Fruit fly (Drosophila melanogaster) whole organism, wandering third instar larva: ENCODE data around the gene CG11811.
A peak's percentile ranks its signal among the peaks of the same experiment; 100 is the strongest.

ENCODE experiments used
- CG32264 ChIP-seq: fragments of 200-800 bp; sonication (Bioruptor generic); optimal IDR thresholded peaks from 2 replicates; lab custom pipeline; 2016; ENCODE audit warnings: missing biosample characterization, missing genetic modification characterization
- CG9705 ChIP-seq: fragments of 200-800 bp; sonication (Bioruptor generic); optimal IDR thresholded peaks from 2 replicates; lab custom pipeline; 2018; ENCODE audit warnings: missing biosample characterization, mild to moderate bottlenecking, missing genetic modification characterization
- CrebA ChIP-seq: fragments of 200-800 bp; sonication (Bioruptor generic); optimal IDR thresholded peaks from 2 replicates; lab custom pipeline; 2016; ENCODE audit warnings: missing biosample characterization, mild to moderate bottlenecking, missing genetic modification characterization, borderline replicate concordance
- Dfd ChIP-seq: fragments of >200 bp; optimal IDR thresholded peaks from 2 replicates; lab custom pipeline; 2017; ENCODE audit warnings: missing biosample characterization, missing genetic modification characterization
- Dif ChIP-seq: fragments of 200-275, 200-300 bp; sonication (Bioruptor generic); optimal IDR thresholded peaks from 2 replicates; lab custom pipeline; 2018; ENCODE audit warnings: missing biosample characterization, missing genetic modification characterization; ENCODE audit not compliant: partially characterized antibody
- GATAd ChIP-seq: sonication (Bioruptor generic); optimal IDR thresholded peaks from 2 replicates; lab custom pipeline; 2016; ENCODE audit warnings: missing biosample characterization, missing genetic modification characterization
- HLH106 ChIP-seq: fragments of 200-800 bp; optimal IDR thresholded peaks from 3 replicates; lab custom pipeline; 2019; ENCODE audit warnings: missing biosample characterization, mild to moderate bottlenecking, missing genetic modification characterization, moderate library complexity
- Hnf4 ChIP-seq: fragments of 200-800 bp; sonication (Bioruptor generic); optimal IDR thresholded peaks from 2 replicates; lab custom pipeline; 2016; ENCODE audit warnings: missing biosample characterization, mild to moderate bottlenecking, missing genetic modification characterization
- Hr78 ChIP-seq: fragments of >200 bp; optimal IDR thresholded peaks from 2 replicates; lab custom pipeline; 2017; ENCODE audit warnings: missing biosample characterization, missing genetic modification characterization
- Hr83 ChIP-seq: fragments of 200-300 bp; sonication (Bioruptor generic); optimal IDR thresholded peaks from 2 replicates; lab custom pipeline; 2016; ENCODE audit warnings: missing biosample characterization, mild to moderate bottlenecking, missing genetic modification characterization, moderate library complexity; ENCODE audit not compliant: poor library complexity, severe bottlenecking
- Jra ChIP-seq: sonication (Bioruptor generic); optimal IDR thresholded peaks from 2 replicates; lab custom pipeline; 2016; ENCODE audit warnings: missing biosample characterization, missing genetic modification characterization
- Mio ChIP-seq: sonication (Bioruptor generic); optimal IDR thresholded peaks from 2 replicates; lab custom pipeline; 2016; ENCODE audit warnings: missing biosample characterization, missing genetic modification characterization
- Myc ChIP-seq: fragments of >200 bp; optimal IDR thresholded peaks from 2 replicates; lab custom pipeline; 2017
- N ChIP-seq: fragments of >200 bp; optimal IDR thresholded peaks from 2 replicates; lab custom pipeline; 2018; ENCODE audit warnings: missing biosample characterization, missing external identifiers, missing genetic modification characterization
- OdsH ChIP-seq: fragments of 200-800 bp; sonication (Bioruptor generic); optimal IDR thresholded peaks from 2 replicates; lab custom pipeline; 2016; ENCODE audit warnings: missing biosample characterization, mild to moderate bottlenecking, missing genetic modification characterization
- Rel ChIP-seq, 2 experiments: fragments of 200-800 bp; sonication (Bioruptor generic) in 1 of 2; optimal IDR thresholded peaks; 2 replicates in 1 of 2; 3 replicates in 1 of 2; lab custom pipeline; 2016 to 2019; ENCODE audit warnings: mild to moderate bottlenecking in 2 of 2, missing biosample characterization in 2 of 2, missing genetic modification characterization in 2 of 2, moderate library complexity in 1 of 2
- Sp1 ChIP-seq: fragments of 200-800 bp; sonication (Bioruptor generic); optimal IDR thresholded peaks from 3 replicates; lab custom pipeline; 2019; ENCODE audit warnings: missing biosample characterization, mild to moderate bottlenecking, missing genetic modification characterization, moderate library complexity
- Vsx2 ChIP-seq: fragments of 200-300, 225-300 bp; sonication (Bioruptor generic); optimal IDR thresholded peaks from 2 replicates; lab custom pipeline; 2018; ENCODE audit warnings: missing biosample characterization, missing genetic modification characterization; ENCODE audit not compliant: partially characterized antibody
- br ChIP-seq: fragments of 200-800 bp; sonication (Bioruptor generic); optimal IDR thresholded peaks from 2 replicates; lab custom pipeline; 2016; ENCODE audit warnings: missing biosample characterization, missing genetic modification characterization
- brk ChIP-seq: fragments of 200-800 bp; sonication (Bioruptor generic); optimal IDR thresholded peaks from 2 replicates; lab custom pipeline; 2016; ENCODE audit warnings: missing biosample characterization, mild to moderate bottlenecking, missing genetic modification characterization
- dl ChIP-seq, 2 experiments: fragments of 175-275, 200-275 bp in 1 of 2; fragments of 200-275 bp in 1 of 2; sonication (Bioruptor generic); optimal IDR thresholded peaks; lab custom pipeline; 2018; ENCODE audit warnings: mild to moderate bottlenecking in 2 of 2, missing biosample characterization in 2 of 2, missing genetic modification characterization in 2 of 2, moderate library complexity in 2 of 2; ENCODE audit not compliant: partially characterized antibody in 2 of 2, insufficient read depth in 1 of 2
- dmrt93B ChIP-seq: fragments of 200-800 bp; sonication (Bioruptor generic); optimal IDR thresholded peaks from 2 replicates; lab custom pipeline; 2018; ENCODE audit warnings: missing biosample characterization, mild to moderate bottlenecking, missing genetic modification characterization
- dsf ChIP-seq: sonication (Bioruptor generic); optimal IDR thresholded peaks from 2 replicates; lab custom pipeline; 2016; ENCODE audit warnings: missing biosample characterization, missing genetic modification characterization, borderline replicate concordance
- ey ChIP-seq: fragments of 200-800 bp; sonication (Bioruptor generic); optimal IDR thresholded peaks from 2 replicates; lab custom pipeline; 2016; ENCODE audit warnings: missing biosample characterization, missing genetic modification characterization
- foxo ChIP-seq, 2 experiments: fragments of 200-800 bp; sonication (Bioruptor generic); optimal IDR thresholded peaks; 2 replicates in 1 of 2; 3 replicates in 1 of 2; lab custom pipeline; 2016 to 2017; ENCODE audit warnings: missing biosample characterization in 2 of 2, missing genetic modification characterization in 2 of 2
- fru ChIP-seq: fragments of 200-800 bp; sonication (Bioruptor generic); optimal IDR thresholded peaks from 3 replicates; lab custom pipeline; 2016; ENCODE audit warnings: missing biosample characterization, mild to moderate bottlenecking, missing genetic modification characterization
- h ChIP-seq: fragments of 200-800 bp; sonication (Bioruptor generic); optimal IDR thresholded peaks from 3 replicates; lab custom pipeline; 2016; ENCODE audit warnings: missing biosample characterization, mild to moderate bottlenecking, missing genetic modification characterization
- jim ChIP-seq: fragments of 175-275, 200-325 bp; sonication (Bioruptor generic); optimal IDR thresholded peaks from 2 replicates; lab custom pipeline; 2016; ENCODE audit warnings: missing biosample characterization, mild to moderate bottlenecking, missing genetic modification characterization
- lola ChIP-seq: fragments of >200 bp; optimal IDR thresholded peaks from 2 replicates; lab custom pipeline; 2017; ENCODE audit warnings: missing biosample characterization, missing genetic modification characterization
- psq ChIP-seq: fragments of 200-800 bp; sonication (Bioruptor generic); optimal IDR thresholded peaks from 3 replicates; lab custom pipeline; 2017; ENCODE audit warnings: missing biosample characterization, mild to moderate bottlenecking, missing genetic modification characterization, moderate library complexity
- rgr ChIP-seq: fragments of 200-800 bp; sonication (Bioruptor generic); optimal IDR thresholded peaks from 3 replicates; lab custom pipeline; 2016; ENCODE audit warnings: missing biosample characterization, mild to moderate bottlenecking, missing genetic modification characterization
- sage ChIP-seq: fragments of 200-800 bp; sonication (Bioruptor generic); optimal IDR thresholded peaks from 2 replicates; lab custom pipeline; 2016; ENCODE audit warnings: missing biosample characterization, mild to moderate bottlenecking, missing genetic modification characterization
- sv ChIP-seq: fragments of 200-800 bp; sonication (Bioruptor generic); optimal IDR thresholded peaks from 3 replicates; lab custom pipeline; 2016; ENCODE audit warnings: missing biosample characterization, missing genetic modification characterization
- tai ChIP-seq: sonication (Bioruptor generic); optimal IDR thresholded peaks from 2 replicates; lab custom pipeline; 2016; ENCODE audit warnings: missing biosample characterization, missing genetic modification characterization
- usp ChIP-seq: fragments of >200 bp; optimal IDR thresholded peaks from 2 replicates; lab custom pipeline; 2017; ENCODE audit warnings: missing biosample characterization, missing genetic modification characterization
- woc ChIP-seq: sonication (Bioruptor generic); optimal IDR thresholded peaks from 2 replicates; lab custom pipeline; 2016; ENCODE audit warnings: missing biosample characterization, mild to moderate bottlenecking, missing genetic modification characterization

The CG11811 gene

DNA sequence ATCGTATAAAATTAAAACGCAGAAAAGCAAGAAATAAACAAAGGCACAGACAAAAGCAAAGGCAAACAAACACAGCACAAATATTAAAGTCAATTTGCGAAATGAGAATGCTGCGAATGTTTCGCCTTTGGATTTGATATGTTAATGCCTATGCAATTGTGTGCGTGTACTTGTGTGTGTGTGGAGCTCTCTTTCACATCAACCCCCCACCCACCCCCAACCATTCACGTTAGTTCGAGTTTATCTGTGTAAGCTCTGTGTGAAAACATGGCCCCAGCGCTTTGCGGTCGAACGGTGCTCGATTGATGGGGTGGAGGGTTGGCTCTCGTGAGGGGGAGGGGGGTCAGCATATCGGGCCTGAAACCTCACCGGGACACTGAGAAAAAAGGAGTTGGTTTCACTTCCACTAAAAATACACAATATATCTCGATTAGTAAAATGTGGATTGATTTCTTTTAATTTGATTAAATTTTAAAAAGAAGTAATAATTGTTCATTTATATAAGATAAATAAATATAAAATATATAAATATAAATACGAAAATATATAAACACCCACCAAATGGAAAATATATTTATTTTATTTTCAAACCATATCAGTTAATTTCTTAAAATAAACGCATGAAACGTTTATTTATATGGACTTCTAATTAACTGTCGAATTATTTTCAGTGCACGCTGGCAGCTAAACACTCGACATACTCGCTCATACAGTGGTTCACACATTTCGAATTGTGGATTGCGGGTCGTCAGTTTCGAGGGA, 47.7 kb downstream of the CG11811 start:
- TF ChIP-seq Sp1: peak; percentile 87
- peak; percentile 45 for TF ChIP-seq fru (GFP tag; lab: Kevin White, UChicago)
- TF ChIP-seq br (GFP tag; lab: Kevin White, UChicago): peak; percentile 31
- peak; percentile 85 for TF ChIP-seq HLH106
- TF ChIP-seq dmrt93B: peak; percentile 82
- TF ChIP-seq psq (GFP tag; lab: Kevin White, UChicago): peak; percentile 71
- no peak for TF ChIP-seq sv (GFP tag; lab: Kevin White, UChicago)
- TF ChIP-seq rgr: peak; percentile 10
- no peak for TF ChIP-seq Hnf4
- TF ChIP-seq usp (GFP tag; lab: Kevin White, UChicago): no peak
- peak; percentile 70 for TF ChIP-seq woc (GFP tag; lab: Kevin White, UChicago)
- peak in 1 of 2 experiments; percentile 3 for TF ChIP-seq dl (GFP tag; optimal IDR thresholded peaks at IDR 0.05; lab: Kevin White, UChicago; ENCODE audit: insufficient read depth in 1 of 2, partially characterized antibody in 2 of 2)
- no peak for TF ChIP-seq Dfd
- no peak for TF ChIP-seq Rel (GFP tag; optimal IDR thresholded peaks at IDR 0.05; lab: Kevin White, UChicago)
- peak; percentile 45 for TF ChIP-seq Rel (tag; optimal IDR thresholded peaks at IDR 0.05; lab: Kevin White, UChicago)
- no peak for TF ChIP-seq OdsH (GFP tag; lab: Kevin White, UChicago)
- TF ChIP-seq tai: peak; percentile 41
- peak; percentile 20 for TF ChIP-seq CG32264
- peak; percentile 51 to 60 for TF ChIP-seq foxo (GFP tag; optimal IDR thresholded peaks at IDR 0.05; lab: Kevin White, UChicago)
- no peak for TF ChIP-seq dsf (GFP tag; lab: Kevin White, UChicago)
- peak; percentile 28 for TF ChIP-seq h
- peak; percentile 23 for TF ChIP-seq jim

DNA sequence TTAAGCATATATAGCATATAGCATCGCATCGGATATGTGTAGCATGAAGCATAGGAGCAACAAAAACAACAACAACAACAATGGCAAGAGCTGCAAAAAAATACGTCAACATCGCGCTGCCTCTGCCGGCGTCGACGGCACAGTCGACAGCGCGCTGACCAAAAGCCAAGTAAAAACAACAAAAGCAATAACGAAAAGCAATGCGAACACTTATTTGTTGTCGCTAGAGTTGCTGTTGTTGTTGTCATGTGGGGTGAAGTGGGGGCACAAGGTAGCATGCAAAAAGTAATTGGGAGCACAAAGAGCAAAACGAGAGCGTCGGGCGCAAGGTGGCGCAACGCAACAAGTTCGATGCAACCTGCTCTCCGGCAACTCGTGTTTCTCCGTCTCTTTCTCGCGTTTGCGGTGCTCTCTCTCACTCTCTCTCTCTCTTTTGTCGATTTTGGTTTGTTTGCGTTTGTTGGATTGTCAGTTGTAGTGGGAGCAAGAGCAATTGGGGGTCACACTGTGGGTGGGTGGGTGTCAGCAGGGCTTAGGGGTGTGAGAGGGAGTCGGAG, 48.4 kb downstream of the CG11811 start:
- TF ChIP-seq Mio: peak; percentile 18
- TF ChIP-seq Sp1: no peak
- no peak for TF ChIP-seq Rel (GFP tag; optimal IDR thresholded peaks at IDR 0.05; lab: Kevin White, UChicago)
- TF ChIP-seq Rel (tag; optimal IDR thresholded peaks at IDR 0.05; lab: Kevin White, UChicago): peak; percentile 9
- peak; percentile 10 to 54 for TF ChIP-seq dl (GFP tag; optimal IDR thresholded peaks at IDR 0.05; lab: Kevin White, UChicago; ENCODE audit: insufficient read depth in 1 of 2, partially characterized antibody in 2 of 2)
- no peak for TF ChIP-seq brk
- no peak for TF ChIP-seq tai
- TF ChIP-seq dmrt93B: no peak
- no peak for TF ChIP-seq Jra (GFP tag; lab: Kevin White, UChicago)
- no peak for TF ChIP-seq CG32264
- TF ChIP-seq jim: peak; percentile 48
- TF ChIP-seq Hr83 (GFP tag; lab: Kevin White, UChicago): peak; percentile 27
- no peak for TF ChIP-seq usp (GFP tag; lab: Kevin White, UChicago)
- TF ChIP-seq CrebA (GFP tag; lab: Kevin White, UChicago): peak; percentile 79
- no peak for TF ChIP-seq woc (GFP tag; lab: Kevin White, UChicago)
- peak; percentile 73 for TF ChIP-seq Vsx2
- TF ChIP-seq dsf (GFP tag; lab: Kevin White, UChicago): no peak
- no peak for TF ChIP-seq lola (GFP tag; lab: Kevin White, UChicago)
- TF ChIP-seq fru (GFP tag; lab: Kevin White, UChicago): peak; percentile 39
- peak; percentile 45 for TF ChIP-seq Dif
- no peak for TF ChIP-seq sage (GFP tag; lab: Kevin White, UChicago)
- TF ChIP-seq Hnf4: peak; percentile 34
- TF ChIP-seq Myc: no peak

DNA sequence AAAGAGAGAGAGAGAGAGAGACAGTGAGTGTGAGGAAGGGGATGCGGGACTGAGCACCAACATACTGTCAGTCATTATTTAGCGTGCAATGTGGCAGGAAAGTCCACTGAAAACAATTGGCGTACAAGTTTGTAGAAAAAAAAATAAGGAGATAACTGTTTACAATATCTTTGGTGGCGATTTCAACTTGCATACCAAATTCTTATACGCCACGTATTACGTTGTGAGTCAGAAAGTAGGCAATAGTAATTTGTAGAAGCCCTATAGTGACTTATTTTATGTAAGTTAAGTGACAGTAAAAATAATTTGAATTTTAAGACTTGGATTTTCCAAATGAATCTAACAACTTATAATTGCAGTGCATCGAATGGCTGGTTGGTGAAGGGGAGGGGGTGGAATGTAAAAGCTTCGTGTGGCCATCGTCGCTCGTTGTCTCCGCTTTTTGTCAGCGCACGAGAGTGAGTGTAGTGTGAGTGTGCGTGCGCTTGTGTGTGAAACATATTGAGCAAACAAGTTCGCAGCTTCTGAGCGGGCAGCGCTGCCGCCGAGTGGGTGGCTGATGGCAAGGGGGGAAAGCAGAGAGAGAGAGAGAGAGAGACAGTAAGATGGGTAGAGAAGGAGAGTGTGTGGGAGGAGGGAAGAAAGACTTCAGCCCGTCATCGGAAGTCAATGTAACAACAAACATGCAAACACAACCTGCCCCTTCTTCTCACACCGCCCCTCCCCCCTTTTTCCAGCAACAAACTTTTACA, 49.0 kb downstream of the CG11811 start:
- peak; percentile 40 for TF ChIP-seq Hr83 (GFP tag; lab: Kevin White, UChicago)
- TF ChIP-seq dsf (GFP tag; lab: Kevin White, UChicago): peak; percentile 57
- peak in 1 of 2 experiments; percentile 50 for TF ChIP-seq dl (GFP tag; optimal IDR thresholded peaks at IDR 0.05; lab: Kevin White, UChicago; ENCODE audit: insufficient read depth in 1 of 2, partially characterized antibody in 2 of 2)
- no peak for TF ChIP-seq GATAd (GFP tag; lab: Kevin White, UChicago)
- no peak for TF ChIP-seq brk
- peak; percentile 93 for TF ChIP-seq woc (GFP tag; lab: Kevin White, UChicago)
- TF ChIP-seq sv (GFP tag; lab: Kevin White, UChicago): peak; percentile 90
- peak; percentile 57 for TF ChIP-seq Dfd
- TF ChIP-seq CG9705 (GFP tag; lab: Kevin White, UChicago): peak; percentile 95
- TF ChIP-seq Jra (GFP tag; lab: Kevin White, UChicago): peak; percentile 73
- TF ChIP-seq br (GFP tag; lab: Kevin White, UChicago): peak; percentile 96
- TF ChIP-seq Myc: no peak
- TF ChIP-seq lola (GFP tag; lab: Kevin White, UChicago): no peak
- no peak for TF ChIP-seq Hr78
- peak; percentile 84 for TF ChIP-seq psq (GFP tag; lab: Kevin White, UChicago)
- TF ChIP-seq Hnf4: peak; percentile 89
- TF ChIP-seq N: peak; percentile 43
- TF ChIP-seq Sp1: peak; percentile 92
- peak; percentile 95 for TF ChIP-seq OdsH (GFP tag; lab: Kevin White, UChicago)
- TF ChIP-seq ey (GFP tag; lab: Kevin White, UChicago): peak; percentile 95
- TF ChIP-seq Dif: peak; percentile 65
- peak; percentile 83 to 95 for TF ChIP-seq foxo (GFP tag; optimal IDR thresholded peaks at IDR 0.05; lab: Kevin White, UChicago)
- TF ChIP-seq h: peak; percentile 96
- TF ChIP-seq Vsx2: peak; percentile 54
- peak; percentile 89 for TF ChIP-seq CG32264
- TF ChIP-seq fru (GFP tag; lab: Kevin White, UChicago): peak; percentile 97
- peak; percentile 88 for TF ChIP-seq HLH106
- peak; percentile 95 for TF ChIP-seq dmrt93B
- TF ChIP-seq Mio: peak; percentile 43
- no peak for TF ChIP-seq jim
- TF ChIP-seq rgr: peak; percentile 87
